Fruit fly (Drosophila melanogaster) whole organism, embryonic: ENCODE results near the gene fmt.

Source experiments
- BtbVII ChIP-seq: fragments of 200-800 bp; sonication (Bioruptor generic); optimal IDR thresholded peaks from 3 replicates; lab custom pipeline; 2017; ENCODE audit warnings: missing biosample characterization, mild to moderate bottlenecking, missing genetic modification characterization
- CG10147 ChIP-seq: fragments of 200-800 bp; sonication (Bioruptor generic); optimal IDR thresholded peaks from 2 replicates; lab custom pipeline; 2019; ENCODE audit warnings: missing biosample characterization, mild to moderate bottlenecking, missing genetic modification characterization, moderate library complexity
- CG11504 ChIP-seq: fragments of 200-800 bp; sonication (Bioruptor generic); optimal IDR thresholded peaks from 3 replicates; lab custom pipeline; 2019; ENCODE audit warnings: missing biosample characterization, mild to moderate bottlenecking, missing genetic modification characterization, moderate library complexity
- CG11695 ChIP-seq: fragments of 200-800 bp; sonication (Bioruptor generic); IDR thresholded peaks from 3 replicates; pipeline ENCODE4 v1.3.6; 2022; ENCODE audit warnings: missing biosample characterization, missing genetic modification characterization
- CG1233 ChIP-seq: fragments of 200-800 bp; sonication (Bioruptor generic); optimal IDR thresholded peaks from 4 replicates; lab custom pipeline; 2018; ENCODE audit warnings: missing biosample characterization, mild to moderate bottlenecking, missing genetic modification characterization
- CG12659 ChIP-seq: fragments of 200-800 bp; sonication (Bioruptor generic); optimal IDR thresholded peaks from 3 replicates; lab custom pipeline; 2017; ENCODE audit warnings: mild to moderate bottlenecking, missing biosample characterization, missing genetic modification reagents, missing genetic modification characterization
- CG12769 ChIP-seq: fragments of 200-800 bp; sonication (Bioruptor generic); optimal IDR thresholded peaks from 2 replicates; lab custom pipeline; 2019; ENCODE audit warnings: missing biosample characterization, mild to moderate bottlenecking, missing genetic modification characterization, moderate library complexity
- CG13775 ChIP-seq: fragments of 200-800 bp; sonication (Bioruptor generic); optimal IDR thresholded peaks from 3 replicates; lab custom pipeline; 2017; ENCODE audit warnings: missing biosample characterization, mild to moderate bottlenecking, missing genetic modification characterization
- CG14441 ChIP-seq: fragments of 200-800 bp; sonication (Bioruptor generic); IDR thresholded peaks from 2 replicates; pipeline ENCODE4 v1.3.6; 2022; ENCODE audit warnings: missing biosample characterization, missing genetic modification characterization
- CG14965 ChIP-seq: fragments of 200-800 bp; sonication (Bioruptor generic); optimal IDR thresholded peaks from 2 replicates; lab custom pipeline; 2016; ENCODE audit warnings: missing biosample characterization, missing genetic modification characterization, borderline replicate concordance
- CG17385 ChIP-seq: fragments of 200-800 bp; sonication (Bioruptor generic); optimal IDR thresholded peaks from 3 replicates; lab custom pipeline; 2018; ENCODE audit warnings: missing biosample characterization, mild to moderate bottlenecking, missing genetic modification characterization
- CG2678 ChIP-seq: fragments of 200-800 bp; sonication (Bioruptor generic); optimal IDR thresholded peaks from 3 replicates; lab custom pipeline; 2019; ENCODE audit warnings: missing biosample characterization, mild to moderate bottlenecking, missing genetic modification characterization, moderate library complexity
- CG30403 ChIP-seq: fragments of 200-800 bp; sonication (Bioruptor generic); optimal IDR thresholded peaks from 3 replicates; lab custom pipeline; 2016; ENCODE audit warnings: missing biosample characterization, missing genetic modification characterization
- CG3995 ChIP-seq: fragments of 200-800 bp; sonication (Bioruptor generic); optimal IDR thresholded peaks from 3 replicates; lab custom pipeline; 2016; ENCODE audit warnings: missing biosample characterization, missing genetic modification characterization
- CG6813 ChIP-seq: fragments of 200-800 bp; sonication (Bioruptor generic); optimal IDR thresholded peaks from 2 replicates; lab custom pipeline; 2017; ENCODE audit warnings: missing biosample characterization, missing genetic modification characterization, mild to moderate bottlenecking, moderate library complexity, missing genetic modification reagents
- CG7556 ChIP-seq: fragments of 200-800 bp; sonication (Bioruptor generic); optimal IDR thresholded peaks from 2 replicates; lab custom pipeline; 2017; ENCODE audit warnings: missing biosample characterization, mild to moderate bottlenecking, missing genetic modification characterization
- CG7839 ChIP-seq: fragments of 200-800 bp; sonication (Bioruptor generic); optimal IDR thresholded peaks from 3 replicates; lab custom pipeline; 2018; ENCODE audit warnings: missing biosample characterization, mild to moderate bottlenecking, missing genetic modification characterization, moderate library complexity
- CG8290 ChIP-seq, 3 experiments: fragments of 200-800 bp; sonication (Bioruptor generic); optimal IDR thresholded peaks; 2 replicates each; lab custom pipeline; 2016 to 2019; ENCODE audit warnings: missing biosample characterization in 3 of 3, missing genetic modification characterization in 3 of 3, mild to moderate bottlenecking in 2 of 3, moderate library complexity in 1 of 3
- CG9932 ChIP-seq: fragments of 200-800 bp; sonication (Bioruptor generic); IDR thresholded peaks from 2 replicates; pipeline ENCODE4 v1.3.6; 2022; ENCODE audit warnings: missing biosample characterization, missing genetic modification characterization
- Dll ChIP-seq: fragments of 200-800 bp; sonication (Bioruptor generic); IDR thresholded peaks from 4 replicates; pipeline ENCODE4 v1.3.6; 2022; ENCODE audit warnings: missing biosample characterization, missing genetic modification characterization; ENCODE audit not compliant: partially characterized antibody
- Gug ChIP-seq: fragments of 200-800 bp; sonication (Bioruptor generic); IDR thresholded peaks from 4 replicates; pipeline ENCODE4 v1.3.6; 2022; ENCODE audit warnings: missing biosample characterization, missing genetic modification characterization
- H15 ChIP-seq: fragments of 200-800 bp; sonication (Bioruptor generic); IDR thresholded peaks from 3 replicates; pipeline ENCODE4 v1.3.6; 2022; ENCODE audit warnings: missing biosample characterization, missing genetic modification characterization
- Hey ChIP-seq: fragments of 200-800 bp; sonication (Bioruptor generic); optimal IDR thresholded peaks from 3 replicates; lab custom pipeline; 2018; ENCODE audit warnings: missing biosample characterization, mild to moderate bottlenecking, missing genetic modification characterization
- Hr51 ChIP-seq, 2 experiments: fragments of 200-800 bp; sonication (Bioruptor generic); optimal IDR thresholded peaks; 2 replicates in 1 of 2; 3 replicates in 1 of 2; lab custom pipeline; 2016 to 2018; ENCODE audit warnings: missing biosample characterization in 2 of 2, missing genetic modification characterization in 2 of 2, mild to moderate bottlenecking in 1 of 2, moderate library complexity in 1 of 2
- Lpt ChIP-seq: fragments of >200 bp; optimal IDR thresholded peaks from 2 replicates; lab custom pipeline; 2018; ENCODE audit warnings: missing biosample characterization, missing genetic modification characterization
- MESR4 ChIP-seq: fragments of 200-800 bp; sonication (Bioruptor generic); optimal IDR thresholded peaks from 2 replicates; lab custom pipeline; 2018; ENCODE audit warnings: missing biosample characterization, mild to moderate bottlenecking, missing genetic modification characterization, moderate library complexity
- Mad ChIP-seq: fragments of 200-800 bp; sonication (Bioruptor generic); optimal IDR thresholded peaks from 2 replicates; lab custom pipeline; 2016; ENCODE audit warnings: missing biosample characterization, missing genetic modification characterization
- Pdp1 ChIP-seq, 2 experiments: fragments of 200-800 bp; sonication (Bioruptor generic); optimal IDR thresholded peaks; 3 replicates each; lab custom pipeline; 2016; ENCODE audit warnings: missing biosample characterization in 2 of 2, missing genetic modification characterization in 2 of 2, mild to moderate bottlenecking in 1 of 2, moderate library complexity in 1 of 2
- Ptx1 ChIP-seq: fragments of 200-800 bp; sonication (Bioruptor generic); IDR thresholded peaks from 2 replicates; pipeline ENCODE4 v1.3.6; 2022; ENCODE audit warnings: missing biosample characterization, missing genetic modification characterization
- Six4 ChIP-seq: fragments of 200-800 bp; sonication (Bioruptor generic); optimal IDR thresholded peaks from 2 replicates; lab custom pipeline; 2016; ENCODE audit warnings: missing biosample characterization, missing genetic modification characterization
- Sry-β ChIP-seq: fragments of 200-800 bp; sonication (Bioruptor generic); optimal IDR thresholded peaks from 2 replicates; lab custom pipeline; 2018; ENCODE audit warnings: missing biosample characterization, mild to moderate bottlenecking, missing genetic modification characterization, moderate library complexity
- dmrt99B ChIP-seq: fragments of 200-800 bp; sonication (Bioruptor generic); optimal IDR thresholded peaks from 2 replicates; lab custom pipeline; 2018; ENCODE audit warnings: missing biosample characterization, mild to moderate bottlenecking, missing genetic modification characterization, moderate library complexity
- dysf ChIP-seq: fragments of 200-800 bp; sonication (Bioruptor generic); IDR thresholded peaks from 3 replicates; pipeline ENCODE4 v1.3.6; 2022; ENCODE audit warnings: missing biosample characterization, missing genetic modification characterization
- emc ChIP-seq: fragments of 200-800 bp; sonication (Bioruptor generic); optimal IDR thresholded peaks from 2 replicates; lab custom pipeline; 2016; ENCODE audit warnings: missing biosample characterization, missing genetic modification characterization
- esg ChIP-seq: fragments of 200-800 bp; sonication (Bioruptor generic); conservative IDR thresholded peaks from 2 replicates; pipeline ENCODE4 v1.3.6; 2022; ENCODE audit warnings: missing biosample characterization, missing genetic modification characterization
- eve ChIP-seq, 2 experiments: fragments of >200 bp; optimal IDR thresholded peaks; 2 replicates each; lab custom pipeline; 2017; ENCODE audit warnings: missing biosample characterization in 2 of 2, missing genetic modification characterization in 2 of 2
- exex ChIP-seq: fragments of 200-800 bp; sonication (Bioruptor generic); optimal IDR thresholded peaks from 4 replicates; lab custom pipeline; 2018; ENCODE audit warnings: missing biosample characterization, mild to moderate bottlenecking, missing genetic modification characterization, moderate library complexity
- gem ChIP-seq: fragments of 200-800 bp; sonication (Bioruptor generic); optimal IDR thresholded peaks from 2 replicates; lab custom pipeline; 2019; ENCODE audit warnings: missing biosample characterization, mild to moderate bottlenecking, missing genetic modification characterization, moderate library complexity
- grau ChIP-seq: fragments of 200-800 bp; optimal IDR thresholded peaks from 3 replicates; lab custom pipeline; 2019; ENCODE audit warnings: missing biosample characterization, mild to moderate bottlenecking, missing genetic modification characterization, moderate library complexity
- h ChIP-seq: fragments of >200 bp; optimal IDR thresholded peaks from 2 replicates; lab custom pipeline; 2017
- nmo ChIP-seq: fragments of 200-800 bp; sonication (Bioruptor generic); optimal IDR thresholded peaks from 2 replicates; lab custom pipeline; 2018; ENCODE audit warnings: missing biosample characterization, mild to moderate bottlenecking, missing genetic modification characterization, moderate library complexity
- otp ChIP-seq: fragments of 200-800 bp; sonication (Bioruptor generic); IDR thresholded peaks from 3 replicates; pipeline ENCODE4, ENCODE4 v1.3.6; 2022; ENCODE audit warnings: missing biosample characterization, missing genetic modification characterization
- row ChIP-seq: fragments of 200-800 bp; sonication (Bioruptor generic); IDR thresholded peaks from 3 replicates; pipeline ENCODE4 v1.3.6; 2022; ENCODE audit warnings: missing biosample characterization, missing genetic modification characterization
- sd ChIP-seq: fragments of 200-800 bp; sonication (Bioruptor generic); optimal IDR thresholded peaks from 3 replicates; lab custom pipeline; 2018; ENCODE audit warnings: missing biosample characterization, mild to moderate bottlenecking, missing genetic modification characterization, moderate library complexity
- slbo ChIP-seq: fragments of 200-800 bp; sonication (Bioruptor generic); IDR thresholded peaks from 2 replicates; pipeline ENCODE4 v1.3.6; 2022; ENCODE audit warnings: missing biosample characterization, missing genetic modification characterization
- tgo ChIP-seq: fragments of 200-800 bp; sonication (Bioruptor generic); IDR thresholded peaks from 3 replicates; pipeline ENCODE4 v1.3.6; 2022; ENCODE audit warnings: missing biosample characterization, missing genetic modification characterization
- vvl ChIP-seq: fragments of 200-800 bp; sonication (Bioruptor generic); IDR thresholded peaks from 2 replicates; pipeline ENCODE4 v1.3.6; 2022; ENCODE audit warnings: missing biosample characterization, missing genetic modification characterization
- zf30C ChIP-seq: fragments of 200-800 bp; sonication (Bioruptor generic); optimal IDR thresholded peaks from 3 replicates; lab custom pipeline; 2018; ENCODE audit warnings: missing biosample characterization, mild to moderate bottlenecking, missing genetic modification characterization

Gene fmt

DNA sequence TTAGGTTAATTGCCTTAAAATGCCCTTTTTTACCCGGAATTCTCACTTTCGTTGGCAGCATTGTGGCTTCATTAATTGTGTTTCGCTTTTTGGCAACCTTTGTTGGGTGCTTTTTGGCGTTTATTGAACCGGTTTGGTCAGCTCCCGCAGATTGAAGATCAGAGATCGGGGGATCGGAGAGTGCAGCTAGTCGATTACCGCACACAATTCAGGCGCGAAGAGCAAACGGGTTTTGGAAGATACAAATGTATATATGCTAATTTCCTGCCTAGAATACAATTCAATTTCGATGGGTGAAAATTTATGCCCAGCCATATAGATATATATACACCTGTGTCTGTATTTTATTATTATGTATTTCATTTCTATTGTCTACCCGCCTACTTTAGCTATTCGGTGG is 32.1 kb downstream of the fmt start (continued):
- TF ChIP-seq vvl (GFP tag; lab: Robert Waterston, UW), result peak; percentile 70; the same call in 1 of the 2 replicates
- no peak for TF ChIP-seq Mad
- TF ChIP-seq Sry-β (GFP tag; lab: Kevin White, UChicago), result no peak
- TF ChIP-seq Lpt, result no peak
- TF ChIP-seq Hey (tag; lab: Kevin White, UChicago), result no peak
- TF ChIP-seq eve (GFP tag; optimal IDR thresholded peaks at IDR 0.05; lab: Kevin White, UChicago), result no peak
- peak in 1 of 2 experiments; percentile 65 for TF ChIP-seq Pdp1 (GFP tag; optimal IDR thresholded peaks at IDR 0.05; lab: Kevin White, UChicago)
- no peak for TF ChIP-seq CG17385 (GFP tag; lab: Kevin White, UChicago)
- no peak for TF ChIP-seq CG10147
- no peak for TF ChIP-seq emc
- no peak for TF ChIP-seq h (lab: Kevin White, UChicago)
- no peak for TF ChIP-seq nmo
- TF ChIP-seq CG6813 (GFP tag; lab: Kevin White, UChicago), result no peak
- no peak for TF ChIP-seq MESR4 (GFP tag; lab: Kevin White, UChicago)
- TF ChIP-seq zf30C (GFP tag; lab: Kevin White, UChicago), result no peak
- no peak for TF ChIP-seq CG13775 (GFP tag; lab: Kevin White, UChicago)
- TF ChIP-seq sd, result peak; percentile 35
- no peak for TF ChIP-seq CG14965
- no peak for TF ChIP-seq CG1233 (GFP tag; lab: Kevin White, UChicago)

DNA sequence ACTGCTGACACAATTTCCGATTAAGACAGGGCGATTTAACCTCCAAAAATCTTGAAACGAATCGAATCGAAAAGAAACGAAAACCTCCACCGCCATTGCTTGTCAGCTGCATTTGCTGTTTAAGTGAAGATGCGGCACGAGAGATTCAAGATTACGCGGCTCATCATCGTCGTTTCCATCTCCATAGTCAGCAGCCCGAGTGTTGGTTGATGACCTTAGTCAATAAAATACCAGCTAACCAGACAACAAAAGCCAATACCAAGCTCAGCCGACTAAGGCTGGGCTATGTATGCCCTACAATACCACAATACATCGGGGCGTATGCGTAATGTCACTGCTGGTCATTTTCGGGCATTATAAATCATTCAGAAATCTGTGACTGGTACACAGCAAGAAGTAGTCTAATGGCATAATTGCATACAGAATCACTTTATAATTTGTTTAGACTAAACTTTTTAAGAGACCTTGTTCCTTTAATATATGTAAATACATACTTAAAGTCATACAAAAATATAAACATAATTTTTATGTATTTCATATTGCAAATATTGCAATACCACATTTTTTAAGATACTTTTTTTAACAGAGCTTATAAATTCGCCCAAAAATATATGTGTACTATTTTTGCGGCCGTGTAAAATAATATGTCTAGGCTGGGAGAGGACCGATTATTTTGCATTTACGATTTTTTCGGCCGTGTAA is 32.8 kb downstream of the fmt start:
- peak; percentile 20 for TF ChIP-seq grau (tag; lab: Kevin White, UChicago)
- TF ChIP-seq CG3995 (GFP tag; lab: Kevin White, UChicago), result no peak
- TF ChIP-seq CG9932, result peak; percentile 39; the same call in 1 of the 2 replicates
- TF ChIP-seq Hr51 (GFP tag; optimal IDR thresholded peaks at IDR 0.05; lab: Kevin White, UChicago), result peak in 1 of 2 experiments; percentile 47
- peak; percentile 18 for TF ChIP-seq dmrt99B (tag; lab: Kevin White, UChicago)
- no peak for TF ChIP-seq H15 (GFP tag; lab: Robert Waterston, UW)
- TF ChIP-seq slbo (GFP tag; lab: Robert Waterston, UW), result 0 out of 2 replicates have a peak, but pooled peaks have one; percentile 10
- peak; percentile 52 for TF ChIP-seq gem
- TF ChIP-seq esg (GFP tag; lab: Robert Waterston, UW), result no peak
- no peak for TF ChIP-seq Six4 (GFP tag; lab: Kevin White, UChicago)
- 0 out of 3 replicates have a peak, but pooled peaks have one; percentile 10 for TF ChIP-seq otp (GFP tag; lab: Robert Waterston, UW)
- TF ChIP-seq exex (tag; lab: Kevin White, UChicago), result no peak
- no peak for TF ChIP-seq BtbVII
- peak; percentile 26; the same call in 1 of the 2 replicates for TF ChIP-seq Ptx1 (GFP tag; lab: Robert Waterston, UW)
- TF ChIP-seq CG2678, result peak; percentile 21
- 0 out of 3 replicates have a peak, but pooled peaks have one; percentile 22 for TF ChIP-seq row
- peak; percentile 10 for TF ChIP-seq CG7556 (GFP tag; lab: Kevin White, UChicago)
- TF ChIP-seq CG8290 (GFP tag; optimal IDR thresholded peaks at IDR 0.05; lab: Kevin White, UChicago), result no peak
- TF ChIP-seq CG8290 (tag; optimal IDR thresholded peaks at IDR 0.05; lab: Kevin White, UChicago), result peak in 1 of 2 experiments; percentile 35
- TF ChIP-seq Gug (GFP tag; lab: Robert Waterston, UW), result no peak
- TF ChIP-seq CG12659 (GFP tag; lab: Kevin White, UChicago), result peak; percentile 4
- TF ChIP-seq CG11504 (tag; lab: Kevin White, UChicago), result peak; percentile 27
- peak; percentile 17 for TF ChIP-seq CG12769 (tag; lab: Kevin White, UChicago)
- no peak for TF ChIP-seq Dll (GFP tag; lab: Robert Waterston, UW)
- peak; percentile 33 for TF ChIP-seq CG7839 (tag; lab: Kevin White, UChicago)
- peak; percentile 2 for TF ChIP-seq CG30403 (GFP tag; lab: Kevin White, UChicago)
- TF ChIP-seq sd, result peak; percentile 12
- peak; percentile 45; the same call in 1 of the 3 replicates for TF ChIP-seq dysf (GFP tag; lab: Robert Waterston, UW)
- peak; percentile 24; the same call in 1 of the 2 replicates for TF ChIP-seq CG14441 (GFP tag; lab: Robert Waterston, UW)
- 0 out of 3 replicates have a peak, but pooled peaks have one; percentile 17 for TF ChIP-seq CG11695 (GFP tag; lab: Robert Waterston, UW)
- TF ChIP-seq tgo (GFP tag; lab: Robert Waterston, UW), result peak; percentile 14; the same call in 1 of the 3 replicates
